Fruit fly (Drosophila melanogaster) whole organism, prepupa: ENCODE data around the gene na.

Experiments
- CG10669 ChIP-seq: fragments of 200-800 bp; sonication (Bioruptor generic); optimal IDR thresholded peaks from 3 replicates; lab custom pipeline; 2018; ENCODE audit warnings: missing biosample characterization, mild to moderate bottlenecking, missing genetic modification characterization, moderate library complexity
- CG11294 ChIP-seq: fragments of 200-800 bp; sonication (Bioruptor generic); IDR thresholded peaks from 2 replicates; pipeline ENCODE4 v1.3.6; 2022; ENCODE audit warnings: missing biosample characterization, missing genetic modification characterization
- CG11762 ChIP-seq: fragments of 200-800 bp; sonication (Bioruptor generic); optimal IDR thresholded peaks from 3 replicates; lab custom pipeline; 2016; ENCODE audit warnings: missing biosample characterization, missing genetic modification characterization; ENCODE audit not compliant: insufficient read depth
- CG11902 ChIP-seq: fragments of 200-800 bp; sonication (Bioruptor generic); optimal IDR thresholded peaks from 3 replicates; lab custom pipeline; 2016; ENCODE audit warnings: missing biosample characterization, missing genetic modification characterization
- CG1621 ChIP-seq: fragments of 200-800 bp; sonication (Bioruptor generic); optimal IDR thresholded peaks from 3 replicates; lab custom pipeline; 2018; ENCODE audit warnings: missing biosample characterization, mild to moderate bottlenecking, missing genetic modification characterization
- CG16779 ChIP-seq: fragments of 200-800 bp; sonication (Bioruptor generic); optimal IDR thresholded peaks from 3 replicates; lab custom pipeline; 2017; ENCODE audit warnings: missing biosample characterization, mild to moderate bottlenecking, missing genetic modification characterization
- CG3032 ChIP-seq: fragments of 200-800 bp; optimal IDR thresholded peaks from 2 replicates; lab custom pipeline; 2019; ENCODE audit warnings: missing biosample characterization, mild to moderate bottlenecking, missing genetic modification characterization, moderate library complexity
- CG32006 ChIP-seq: fragments of 200-800 bp; sonication (Bioruptor generic); optimal IDR thresholded peaks from 3 replicates; lab custom pipeline; 2017; ENCODE audit warnings: missing biosample characterization, mild to moderate bottlenecking, missing genetic modification characterization
- CG3919 ChIP-seq: fragments of 200-800 bp; sonication (Bioruptor generic); optimal IDR thresholded peaks from 3 replicates; lab custom pipeline; 2016; ENCODE audit warnings: missing biosample characterization, missing genetic modification characterization
- CG4318 ChIP-seq: fragments of 200-800 bp; sonication (Bioruptor generic); optimal IDR thresholded peaks from 3 replicates; lab custom pipeline; 2017; ENCODE audit warnings: missing biosample characterization, mild to moderate bottlenecking, missing genetic modification characterization
- CG6163 ChIP-seq: fragments of 200-800 bp; sonication (Bioruptor generic); IDR thresholded peaks from 3 replicates; pipeline ENCODE4 v1.3.6; 2022; ENCODE audit warnings: missing biosample characterization, missing genetic modification characterization
- CG6792 ChIP-seq: fragments of 200-800 bp; sonication (Bioruptor generic); optimal IDR thresholded peaks from 3 replicates; lab custom pipeline; 2016; ENCODE audit warnings: missing biosample characterization, missing genetic modification characterization
- CG6808 ChIP-seq: fragments of 200-800 bp; sonication (Bioruptor generic); optimal IDR thresholded peaks from 3 replicates; lab custom pipeline; 2017; ENCODE audit warnings: missing biosample characterization, missing genetic modification characterization, mild to moderate bottlenecking, moderate library complexity, missing genetic modification reagents
- CG6854 ChIP-seq: fragments of 200-800 bp; sonication (Bioruptor generic); optimal IDR thresholded peaks from 2 replicates; lab custom pipeline; 2017; ENCODE audit warnings: missing biosample characterization, mild to moderate bottlenecking, missing genetic modification characterization
- Eip78C ChIP-seq: fragments of 200-800 bp; sonication (Bioruptor generic); peaks from one replicate; lab custom pipeline; 2016; ENCODE audit warnings: missing biosample characterization, missing genetic modification characterization
- Ets96B ChIP-seq: fragments of 200-800 bp; optimal IDR thresholded peaks from 2 replicates; lab custom pipeline; 2019; ENCODE audit warnings: missing biosample characterization, mild to moderate bottlenecking, missing genetic modification characterization, moderate library complexity
- Gug ChIP-seq: fragments of 200-800 bp; sonication (Bioruptor generic); IDR thresholded peaks from 2 replicates; pipeline ENCODE4 v1.3.6; 2022; ENCODE audit warnings: missing biosample characterization, missing genetic modification characterization
- Met ChIP-seq: fragments of 200-800 bp; sonication (Bioruptor generic); optimal IDR thresholded peaks from 3 replicates; lab custom pipeline; 2016; ENCODE audit warnings: missing biosample characterization, missing genetic modification characterization
- Sox102F ChIP-seq: fragments of 200-800 bp; sonication (Bioruptor generic); optimal IDR thresholded peaks from 2 replicates; lab custom pipeline; 2016; ENCODE audit warnings: missing biosample characterization, mild to moderate bottlenecking, missing genetic modification characterization
- Sox14 ChIP-seq: fragments of 200-800 bp; sonication (Bioruptor generic); optimal IDR thresholded peaks from 3 replicates; lab custom pipeline; 2016; ENCODE audit warnings: missing biosample characterization, missing genetic modification characterization
- Sox15 ChIP-seq: fragments of 200-800 bp; sonication (Bioruptor generic); optimal IDR thresholded peaks from 3 replicates; lab custom pipeline; 2016; ENCODE audit warnings: missing biosample characterization, missing genetic modification characterization
- achi ChIP-seq: fragments of 200-800 bp; sonication (Bioruptor generic); optimal IDR thresholded peaks from 3 replicates; lab custom pipeline; 2016; ENCODE audit warnings: missing biosample characterization, missing genetic modification characterization
- acj6 ChIP-seq: fragments of 200-800 bp; sonication (Bioruptor generic); optimal IDR thresholded peaks from 3 replicates; lab custom pipeline; 2016; ENCODE audit warnings: missing biosample characterization, missing genetic modification characterization
- cyc ChIP-seq: fragments of 200-800 bp; sonication (Bioruptor generic); optimal IDR thresholded peaks from 3 replicates; lab custom pipeline; 2016; ENCODE audit warnings: missing biosample characterization, missing genetic modification characterization
- dac ChIP-seq: fragments of 200-800 bp; sonication (Bioruptor generic); optimal IDR thresholded peaks from 2 replicates; lab custom pipeline; 2017; ENCODE audit warnings: missing biosample characterization, mild to moderate bottlenecking, missing genetic modification characterization
- dsx ChIP-seq: fragments of 200-800 bp; optimal IDR thresholded peaks from 3 replicates; lab custom pipeline; 2019; ENCODE audit warnings: missing biosample characterization, mild to moderate bottlenecking, missing genetic modification characterization, moderate library complexity; ENCODE audit not compliant: poor library complexity, severe bottlenecking
- eg ChIP-seq: fragments of 200-800 bp; sonication (Bioruptor generic); IDR thresholded peaks from 3 replicates; pipeline ENCODE4 v1.3.6; 2022; ENCODE audit warnings: missing biosample characterization, missing genetic modification characterization
- esn ChIP-seq: fragments of 200-800 bp; sonication (Bioruptor generic); optimal IDR thresholded peaks from 2 replicates; lab custom pipeline; 2016; ENCODE audit warnings: missing biosample characterization, mild to moderate bottlenecking, missing genetic modification characterization, moderate library complexity
- fd59A ChIP-seq: fragments of 200-800 bp; sonication (Bioruptor generic); optimal IDR thresholded peaks from 2 replicates; lab custom pipeline; 2017; ENCODE audit warnings: missing biosample characterization, mild to moderate bottlenecking, missing genetic modification characterization, missing genetic modification reagents
- net ChIP-seq: fragments of 200-800 bp; sonication (Bioruptor generic); optimal IDR thresholded peaks from 3 replicates; lab custom pipeline; 2016; ENCODE audit warnings: missing biosample characterization, missing genetic modification characterization
- salr ChIP-seq, 2 experiments: fragments of 200-800 bp; sonication (Bioruptor generic); optimal IDR thresholded peaks; 3 replicates each; lab custom pipeline; 2016 to 2018; ENCODE audit warnings: missing biosample characterization in 2 of 2, missing genetic modification characterization in 2 of 2, mild to moderate bottlenecking in 1 of 2
- spab ChIP-seq: fragments of 200-800 bp; sonication (Bioruptor generic); optimal IDR thresholded peaks from 2 replicates; lab custom pipeline; 2017; ENCODE audit warnings: missing biosample characterization, mild to moderate bottlenecking, missing genetic modification characterization, missing genetic modification reagents
- ss ChIP-seq, 2 experiments: fragments of 200-800 bp; sonication (Bioruptor generic); optimal IDR thresholded peaks; 2 replicates in 1 of 2; 3 replicates in 1 of 2; lab custom pipeline; 2017 to 2018; ENCODE audit warnings: mild to moderate bottlenecking in 2 of 2, missing biosample characterization in 2 of 2, missing genetic modification characterization in 2 of 2, moderate library complexity in 1 of 2
- svp ChIP-seq: fragments of 200-800 bp; sonication (Bioruptor generic); peaks from one replicate; lab custom pipeline; 2016; ENCODE audit warnings: missing biosample characterization, missing genetic modification characterization
- topi ChIP-seq: fragments of 200-800 bp; sonication (Bioruptor generic); optimal IDR thresholded peaks from 3 replicates; lab custom pipeline; 2016; ENCODE audit warnings: missing biosample characterization, missing genetic modification characterization

na gene

DNA sequence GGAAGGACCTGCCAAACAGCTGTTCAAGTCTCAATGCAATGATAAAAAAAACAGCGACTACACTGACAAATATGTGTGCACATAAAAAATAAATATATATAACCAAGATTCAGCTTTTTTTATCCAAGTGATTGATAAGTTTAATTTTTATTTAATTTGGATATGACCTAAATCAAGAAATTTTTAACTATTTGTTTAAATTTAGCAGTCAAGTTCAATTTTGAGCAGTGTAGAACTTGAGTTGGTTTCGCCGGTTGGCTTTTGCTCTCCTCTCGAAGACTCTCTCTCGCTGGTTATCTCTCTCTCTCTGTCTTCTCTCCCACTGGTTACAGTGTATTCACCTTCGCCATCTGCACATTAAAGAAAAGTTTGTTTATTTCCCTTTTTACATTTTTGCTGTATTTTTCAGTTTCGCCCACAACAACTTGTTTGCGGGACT is 48.1 kb upstream of the na start (continued):
- peak; percentile 97 for TF ChIP-seq CG6792 (GFP tag; lab: Kevin White, UChicago)
- peak; percentile 93 for TF ChIP-seq fd59A (GFP tag; lab: Kevin White, UChicago)
- peak; percentile 96 for TF ChIP-seq achi (GFP tag; lab: Kevin White, UChicago)
- TF ChIP-seq CG32006 (GFP tag; lab: Kevin White, UChicago) = peak; percentile 95
- peak; percentile 97 for TF ChIP-seq net (GFP tag; lab: Kevin White, UChicago)
- TF ChIP-seq CG11902 = peak; percentile 91
- peak; percentile 94 for TF ChIP-seq Sox15 (GFP tag; lab: Kevin White, UChicago)
- TF ChIP-seq dac = peak; percentile 84
- peak; percentile 98 for TF ChIP-seq CG6163
- TF ChIP-seq Sox14 (GFP tag; lab: Kevin White, UChicago) = peak; percentile 95
- TF ChIP-seq salr (GFP tag; optimal IDR thresholded peaks at IDR 0.05; lab: Kevin White, UChicago) = peak; percentile 89 to 93
- peak; percentile 99 for TF ChIP-seq Eip78C (GFP tag; lab: Kevin White, UChicago)
- peak; percentile 98 for TF ChIP-seq topi (GFP tag; lab: Kevin White, UChicago)
- TF ChIP-seq dsx = peak; percentile 97
- TF ChIP-seq CG3919 (GFP tag; lab: Kevin White, UChicago) = peak; percentile 97
- TF ChIP-seq CG4318 (GFP tag; lab: Kevin White, UChicago) = peak; percentile 89
- peak; percentile 97 for TF ChIP-seq eg
- TF ChIP-seq, all 60 proteins: peak for 59

DNA sequence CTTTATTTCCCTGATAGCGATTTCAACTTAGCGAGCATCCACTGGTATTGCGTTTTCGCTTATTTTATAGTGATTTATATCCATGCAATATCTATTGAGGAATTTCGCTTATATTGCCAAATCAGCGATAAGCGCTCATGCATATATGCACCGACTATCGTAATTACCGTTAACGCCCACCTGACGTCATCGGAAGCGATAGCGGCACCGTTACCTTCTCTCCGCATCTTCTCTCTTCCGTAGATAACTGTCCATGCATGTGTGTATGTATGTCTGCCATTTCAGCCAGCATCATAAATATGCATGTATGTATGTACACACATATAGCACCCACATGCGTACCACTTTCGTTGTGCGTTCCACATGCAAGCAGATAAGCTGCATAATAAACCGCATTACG is 45.0 kb upstream of the na start:
- TF ChIP-seq esn (GFP tag; lab: Kevin White, UChicago) = no peak
- peak; percentile 49 for TF ChIP-seq Eip78C (GFP tag; lab: Kevin White, UChicago)

- TF ChIP-seq CG1621 (tag; lab: Kevin White, UChicago) (no peak), CG11902 (no peak), Sox102F (GFP tag; lab: Kevin White, UChicago) (no peak)
- TF ChIP-seq, all 60 proteins: peak for 0
Observed at dm6 chrX:14221995-14222394, 44.2 kb upstream of the na start.

DNA sequence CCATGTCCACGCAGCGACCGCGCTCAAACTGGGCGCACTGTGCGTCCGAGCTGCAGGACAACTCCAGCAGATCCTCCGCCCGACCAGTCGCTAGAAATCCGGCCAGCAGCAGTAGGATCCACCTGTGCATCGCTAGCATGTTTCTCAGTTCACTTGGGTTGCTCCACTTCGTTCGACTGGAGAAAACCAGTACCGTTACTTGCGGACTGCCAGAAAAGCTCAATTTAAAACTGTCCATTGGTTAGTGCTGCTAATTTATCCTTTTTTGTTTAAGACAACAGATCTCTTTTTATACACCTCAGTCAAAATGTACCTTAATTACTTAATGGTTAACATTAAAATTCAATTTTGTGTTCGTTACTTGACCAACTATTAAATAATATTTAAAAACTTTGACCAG is 40.5 kb upstream of the na start, which contains the start of gene CG11674:
TSS of gene CG11674 (minus strand) at position 215 of the 400 bp plus-strand sequence.
- TF ChIP-seq CG11294 (GFP tag; lab: Robert Waterston, UW) (no peak), CG10669 (GFP tag; lab: Kevin White, UChicago) (no peak), CG11762 (no peak), cyc (GFP tag; lab: Kevin White, UChicago) (no peak), CG6854 (no peak), CG3032 (tag; lab: Kevin White, UChicago) (no peak), Ets96B (no peak), acj6 (GFP tag; lab: Kevin White, UChicago) (no peak), CG16779 (tag; lab: Kevin White, UChicago) (no peak), Met (GFP tag; lab: Kevin White, UChicago) (no peak), CG1621 (tag; lab: Kevin White, UChicago) (no peak), CG6808 (GFP tag; lab: Kevin White, UChicago) (no peak), ss (GFP tag; optimal IDR thresholded peaks at IDR 0.05; lab: Kevin White, UChicago) (no peak), spab (GFP tag; lab: Kevin White, UChicago) (no peak)
- TF ChIP-seq, all 60 proteins: peak for 0

dm6 chrX:14226093-14226492 is 40.1 kb upstream of the na start, which contains the start of gene mRpL38:
TSS of gene mRpL38 (plus strand) at chrX:14226289.
- TF ChIP-seq svp (GFP tag; lab: Kevin White, UChicago) (peak; percentile 26), Gug (no peak)
